Worm (Caenorhabditis elegans) whole organism, mixed stage, embryonic: Measurements from ENCODE around the gene str-106.

Source experiments
- M03D4.4 ChIP-seq: sonication (generic microtip); optimal IDR thresholded peaks from 2 replicates; lab custom pipeline; 2017; ENCODE audit warnings: mild to moderate bottlenecking, missing genetic modification characterization, missing compliant biosample characterization
- bed-3 ChIP-seq: fragments of 200-800 bp; sonication (Bioruptor generic); optimal IDR thresholded peaks from 3 replicates; lab custom pipeline; 2018; ENCODE audit warnings: mild to moderate bottlenecking, missing genetic modification characterization, moderate library complexity, missing compliant biosample characterization
- blmp-1 ChIP-seq: fragments of 150-350 bp; optimal IDR thresholded peaks from 2 replicates; lab custom pipeline; 2014; ENCODE audit warnings: missing biosample characterization, missing genetic modification characterization
- ceh-39 ChIP-seq: fragments of 150-350 bp; optimal IDR thresholded peaks from 2 replicates; lab custom pipeline; 2014; ENCODE audit warnings: missing biosample characterization, missing genetic modification characterization
- ceh-43 ChIP-seq: fragments of 200-800 bp; sonication (Bioruptor generic); optimal IDR thresholded peaks from 2 replicates; lab custom pipeline; 2018; ENCODE audit warnings: mild to moderate bottlenecking, missing genetic modification characterization, moderate library complexity, missing compliant biosample characterization
- ces-1 ChIP-seq: fragments of 150-350 bp; optimal IDR thresholded peaks from 2 replicates; lab custom pipeline; 2014; ENCODE audit warnings: missing biosample characterization, missing genetic modification reagents, missing genetic modification characterization
- cnd-1 ChIP-seq: fragments of 200-800 bp; sonication (Bioruptor generic); optimal IDR thresholded peaks from 2 replicates; lab custom pipeline; 2018; ENCODE audit warnings: mild to moderate bottlenecking, missing genetic modification characterization, missing compliant biosample characterization
- drap-1 ChIP-seq: fragments of 200-800 bp; sonication (Bioruptor generic); optimal IDR thresholded peaks from 3 replicates; lab custom pipeline; 2018; ENCODE audit warnings: mild to moderate bottlenecking, missing genetic modification characterization, missing compliant biosample characterization
- elt-1 ChIP-seq: sonication (generic microtip); optimal IDR thresholded peaks from 2 replicates; lab custom pipeline; 2017; ENCODE audit warnings: missing genetic modification characterization, mild to moderate bottlenecking, missing compliant biosample characterization, antibody characterized with exemption, moderate library complexity, borderline replicate concordance; ENCODE audit not compliant: insufficient read depth
- elt-3 ChIP-seq: fragments of 150-350 bp; optimal IDR thresholded peaks from 2 replicates; lab custom pipeline; 2014; ENCODE audit warnings: missing biosample characterization, missing genetic modification characterization
- ham-2 ChIP-seq: fragments of 200-800 bp; sonication (Bioruptor generic); optimal IDR thresholded peaks from 2 replicates; lab custom pipeline; 2018; ENCODE audit warnings: mild to moderate bottlenecking, missing genetic modification characterization, missing compliant biosample characterization
- hlh-1 ChIP-seq: fragments of 150-350 bp; optimal IDR thresholded peaks from 2 replicates; lab custom pipeline; 2014; ENCODE audit warnings: missing biosample characterization, missing genetic modification reagents, missing genetic modification characterization
- lin-13 ChIP-seq: fragments of 150-350 bp; optimal IDR thresholded peaks from 2 replicates; lab custom pipeline; 2014; ENCODE audit warnings: missing biosample characterization, missing genetic modification characterization
- lin-32 ChIP-seq: fragments of 200-800 bp; sonication (Bioruptor generic); optimal IDR thresholded peaks from 2 replicates; lab custom pipeline; 2018; ENCODE audit warnings: mild to moderate bottlenecking, missing genetic modification characterization, missing compliant biosample characterization
- lsy-2 ChIP-seq: fragments of 150-350 bp; optimal IDR thresholded peaks from 2 replicates; lab custom pipeline; 2014; ENCODE audit warnings: missing biosample characterization, missing genetic modification characterization
- mab-5 ChIP-seq: fragments of 150-350 bp; optimal IDR thresholded peaks from 2 replicates; lab custom pipeline; 2014; ENCODE audit warnings: missing biosample characterization, missing genetic modification characterization
- mep-1 ChIP-seq: fragments of 150-350 bp; optimal IDR thresholded peaks from 2 replicates; lab custom pipeline; 2017; ENCODE audit warnings: missing biosample characterization, missing genetic modification reagents, missing genetic modification characterization, inconsistent platforms
- nhr-12 ChIP-seq: fragments of 150-350 bp; optimal IDR thresholded peaks from 2 replicates; lab custom pipeline; 2014; ENCODE audit warnings: missing biosample characterization, missing genetic modification characterization
- nhr-2 ChIP-seq: fragments of 150-350 bp; optimal IDR thresholded peaks from 2 replicates; lab custom pipeline; 2014; ENCODE audit warnings: missing biosample characterization, missing genetic modification characterization
- nhr-237 ChIP-seq: fragments of 150-350 bp; optimal IDR thresholded peaks from 2 replicates; lab custom pipeline; 2014; ENCODE audit warnings: missing biosample characterization, missing genetic modification characterization
- nhr-28 ChIP-seq: fragments of 150-350 bp; optimal IDR thresholded peaks from 2 replicates; lab custom pipeline; 2014; ENCODE audit warnings: missing biosample characterization, missing genetic modification characterization
- nhr-76 ChIP-seq: sonication (generic microtip); optimal IDR thresholded peaks from 2 replicates; lab custom pipeline; 2017; ENCODE audit warnings: missing biosample characterization, missing genetic modification characterization
- sem-2 ChIP-seq: fragments of 200-800 bp; sonication (Bioruptor generic); optimal IDR thresholded peaks from 2 replicates; lab custom pipeline; 2018; ENCODE audit warnings: mild to moderate bottlenecking, missing genetic modification characterization, missing compliant biosample characterization
- snpc-4 ChIP-seq: fragments of 150-350 bp; optimal IDR thresholded peaks from 2 replicates; lab custom pipeline; 2014; ENCODE audit warnings: missing biosample characterization, missing genetic modification characterization
- sptf-1 ChIP-seq: sonication (generic microtip); optimal IDR thresholded peaks from 2 replicates; lab custom pipeline; 2017; ENCODE audit warnings: mild to moderate bottlenecking, missing genetic modification characterization, moderate library complexity, missing compliant biosample characterization
- unc-120 ChIP-seq: sonication (generic microtip); optimal IDR thresholded peaks from 2 replicates; lab custom pipeline; 2017; ENCODE audit warnings: missing genetic modification characterization, missing compliant biosample characterization; ENCODE audit not compliant: poor library complexity, severe bottlenecking
- unc-62 ChIP-seq: fragments of 150-350 bp; optimal IDR thresholded peaks from 2 replicates; lab custom pipeline; 2014; ENCODE audit warnings: missing biosample characterization, missing genetic modification reagents, missing genetic modification characterization
- zip-8 ChIP-seq: fragments of 150-350 bp; optimal IDR thresholded peaks from 2 replicates; lab custom pipeline; 2014; ENCODE audit warnings: missing biosample characterization, missing genetic modification characterization
- ztf-11 ChIP-seq: fragments of 150-350 bp; optimal IDR thresholded peaks from 2 replicates; lab custom pipeline; 2014; ENCODE audit warnings: missing biosample characterization, missing genetic modification characterization

The str-106 gene

ce11 chrV:16220020-16220419, 39.6 kb downstream of the str-106 start:
- TF ChIP-seq nhr-28 (tag; lab: Kevin White, UChicago), result no peak
- no peak for TF ChIP-seq sem-2 (GFP tag; lab: Kevin White, UChicago)
- TF ChIP-seq drap-1 (GFP tag; lab: Kevin White, UChicago), result no peak
- TF ChIP-seq nhr-76 (tag; lab: Kevin White, UChicago), result no peak
- TF ChIP-seq ceh-43, result no peak
- no peak for TF ChIP-seq ham-2 (GFP tag; lab: Kevin White, UChicago)
- no peak for TF ChIP-seq sptf-1
- no peak for TF ChIP-seq cnd-1
- no peak for TF ChIP-seq hlh-1 (tag; lab: Kevin White, UChicago)

ce11 chrV:16224027-16224426, 43.6 kb downstream of the str-106 start, which contains the start of gene stdh-2:
Gene stdh-2 (plus strand): TSS chrV:16224327.
- TF ChIP-seq blmp-1 (tag; lab: Kevin White, UChicago) (no peak), unc-62 (GFP tag; lab: Kevin White, UChicago) (no peak), ces-1 (GFP tag; lab: Kevin White, UChicago) (no peak), sptf-1 (no peak), zip-8 (tag; lab: Kevin White, UChicago) (no peak), bed-3 (GFP tag; lab: Kevin White, UChicago) (no peak), mep-1 (tag; lab: Kevin White, UChicago) (no peak), nhr-76 (tag; lab: Kevin White, UChicago) (no peak), snpc-4 (tag; lab: Kevin White, UChicago) (no peak), nhr-28 (tag; lab: Kevin White, UChicago) (no peak), lin-13 (no peak)
- TF ChIP-seq, all 35 proteins: peak for 0

ce11 chrV:16225524-16226116, 45.2 kb downstream of the str-106 start:
- no peak for TF ChIP-seq sem-2 (GFP tag; lab: Kevin White, UChicago)
- TF ChIP-seq lsy-2 (tag; lab: Kevin White, UChicago), result no peak
- TF ChIP-seq unc-62 (GFP tag; lab: Kevin White, UChicago), result no peak
- TF ChIP-seq ztf-11 (tag; lab: Kevin White, UChicago), result no peak
- TF ChIP-seq unc-120, result no peak
- no peak for TF ChIP-seq M03D4.4
- no peak for TF ChIP-seq drap-1 (GFP tag; lab: Kevin White, UChicago)
- no peak for TF ChIP-seq lin-32 (GFP tag; lab: Kevin White, UChicago)
- TF ChIP-seq elt-3 (tag; lab: Kevin White, UChicago), result no peak
- no peak for TF ChIP-seq elt-1 (tag; lab: Kevin White, UChicago)
- TF ChIP-seq nhr-28 (tag; lab: Kevin White, UChicago), result no peak
- TF ChIP-seq nhr-12 (tag; lab: Kevin White, UChicago), result no peak
- TF ChIP-seq nhr-237 (tag; lab: Kevin White, UChicago), result no peak
- TF ChIP-seq hlh-1 (tag; lab: Kevin White, UChicago), result no peak
- TF ChIP-seq bed-3 (GFP tag; lab: Kevin White, UChicago), result no peak

ce11 chrV:16226581-16226980, 46.1 kb downstream of the str-106 start, which contains the start of gene F11A5.13:
Gene F11A5.13 (minus strand): TSS chrV:16226681.
- TF ChIP-seq nhr-12 (tag; lab: Kevin White, UChicago) (no peak), mep-1 (tag; lab: Kevin White, UChicago) (no peak), lsy-2 (tag; lab: Kevin White, UChicago) (no peak), hlh-1 (tag; lab: Kevin White, UChicago) (no peak), ceh-39 (tag; lab: Kevin White, UChicago) (no peak)

ce11 chrV:16229439-16229838, 49.0 kb downstream of the str-106 start:
- TF ChIP-seq unc-62 (GFP tag; lab: Kevin White, UChicago) (no peak), zip-8 (tag; lab: Kevin White, UChicago) (peak; percentile 69)
- TF ChIP-seq, all 35 proteins: peak for 1

- TF ChIP-seq lin-13 (no peak), bed-3 (GFP tag; lab: Kevin White, UChicago) (no peak), ceh-39 (tag; lab: Kevin White, UChicago) (no peak), hlh-1 (tag; lab: Kevin White, UChicago) (no peak), cnd-1 (no peak), elt-3 (tag; lab: Kevin White, UChicago) (no peak), sptf-1 (no peak), ham-2 (GFP tag; lab: Kevin White, UChicago) (no peak), M03D4.4 (no peak), ztf-11 (tag; lab: Kevin White, UChicago) (no peak), nhr-237 (tag; lab: Kevin White, UChicago) (no peak), mab-5 (no peak), blmp-1 (tag; lab: Kevin White, UChicago) (no peak), nhr-2 (tag; lab: Kevin White, UChicago) (no peak), lsy-2 (tag; lab: Kevin White, UChicago) (no peak), unc-62 (GFP tag; lab: Kevin White, UChicago) (no peak), zip-8 (tag; lab: Kevin White, UChicago) (no peak), ces-1 (GFP tag; lab: Kevin White, UChicago) (no peak)
These were observed 49.4 kb downstream of the str-106 start, which contains the start of the genes F21H7.2 and F21H7.12 for ce11 chrV:16229896-16230295. Gene F21H7.2 (minus strand): TSS chrV:16229996. Gene F21H7.12 (plus strand): TSS chrV:16230165.
